Fruit fly (Drosophila melanogaster): ENCODE results near the gene Tie.

Gene Tie

DNA sequence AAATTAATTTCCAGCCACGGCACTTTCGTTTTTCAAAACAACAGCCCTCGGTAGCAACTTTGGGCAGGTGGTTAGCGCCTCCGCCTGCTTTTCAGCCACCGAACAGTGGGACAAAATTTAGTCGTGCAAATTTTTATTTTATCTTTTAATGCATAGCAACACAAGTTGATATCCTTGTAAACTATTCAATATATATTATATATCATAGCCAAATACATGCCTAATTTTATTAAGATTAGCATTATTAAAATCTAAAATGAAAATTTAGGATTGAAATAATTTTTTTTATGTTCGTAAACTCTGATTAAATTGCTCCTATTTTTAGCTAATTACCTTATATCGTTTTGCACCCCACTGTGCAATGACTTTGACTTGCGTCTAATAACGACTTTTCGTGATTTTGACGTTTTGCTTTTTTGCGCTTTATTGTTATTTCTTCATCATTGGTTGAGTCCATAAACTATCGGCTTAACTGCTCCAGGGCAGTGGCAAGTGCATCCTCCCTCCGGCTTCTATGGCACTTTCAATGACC is 23.0 kb downstream of the Tie start (continued):
- peak; percentile 12; the same call in 1 of the 2 replicates for TF ChIP-seq slbo (GFP tag; IDR thresholded peaks at IDR 0.05)
- no peak for TF ChIP-seq CG4404 (GFP tag; IDR thresholded peaks at IDR 0.05)
- TF ChIP-seq ssp (GFP tag; IDR thresholded peaks at IDR 0.05) = no peak
- no peak for TF ChIP-seq ttk (GFP tag; IDR thresholded peaks at IDR 0.05)
- TF ChIP-seq cad (GFP tag; optimal IDR thresholded peaks at IDR 0.05) = no peak
- TF ChIP-seq Camta (GFP tag; optimal IDR thresholded peaks at IDR 0.05) = no peak
- TF ChIP-seq CG10431 (GFP tag; optimal IDR thresholded peaks at IDR 0.05) = no peak
- no peak for TF ChIP-seq fd96Cb (tag; optimal IDR thresholded peaks at IDR 0.05)
- no peak for TF ChIP-seq CG15011 (GFP tag; optimal IDR thresholded peaks at IDR 0.05)
- TF ChIP-seq zf30C (GFP tag; optimal IDR thresholded peaks at IDR 0.05) = no peak
- no peak for TF ChIP-seq CG1233 (GFP tag; optimal IDR thresholded peaks at IDR 0.05)
- no peak for TF ChIP-seq CG8089 (GFP tag; optimal IDR thresholded peaks at IDR 0.05)
- TF ChIP-seq unc-4 (GFP tag; IDR thresholded peaks at IDR 0.05; ENCODE audit: partially characterized antibody) = no peak
- TF ChIP-seq CG18599 (GFP tag; optimal IDR thresholded peaks at IDR 0.05) = no peak
- TF ChIP-seq slp2 (GFP tag; optimal IDR thresholded peaks at IDR 0.05) = no peak
- TF ChIP-seq salm (tag; optimal IDR thresholded peaks at IDR 0.05) = no peak
- TF ChIP-seq Tbp (GFP tag; optimal IDR thresholded peaks at IDR 0.05) = no peak
- TF ChIP-seq stc (GFP tag; IDR thresholded peaks at IDR 0.05) = no peak
- TF ChIP-seq CG8944 (GFP tag; optimal IDR thresholded peaks at IDR 0.05) = no peak
- no peak for TF ChIP-seq CG15479 (GFP tag; optimal IDR thresholded peaks at IDR 0.05)
- no peak for TF ChIP-seq CG32532 (GFP tag; IDR thresholded peaks at IDR 0.05)
- TF ChIP-seq Side (GFP tag; optimal IDR thresholded peaks at IDR 0.05) = no peak
- TF ChIP-seq MTF-1 (GFP tag; optimal IDR thresholded peaks at IDR 0.05; ENCODE audit: borderline replicate concordance) = no peak
- TF ChIP-seq ATbp (GFP tag; optimal IDR thresholded peaks at IDR 0.05) = peak; percentile 27
- peak; percentile 59 for TF ChIP-seq gem (tag; optimal IDR thresholded peaks at IDR 0.05)
- TF ChIP-seq tup (GFP tag; optimal IDR thresholded peaks at IDR 0.05) = no peak
- TF ChIP-seq Sox102F (GFP tag; optimal IDR thresholded peaks at IDR 0.05) = peak; percentile 64
- peak; percentile 34 for TF ChIP-seq Oli (tag; optimal IDR thresholded peaks at IDR 0.05)
- peak; percentile 40 for TF ChIP-seq CoRest (tag; optimal IDR thresholded peaks at IDR 0.05)
- no peak for TF ChIP-seq Sin3A (optimal IDR thresholded peaks at IDR 0.05)
- no peak for TF ChIP-seq corto (GFP tag; optimal IDR thresholded peaks at IDR 0.05)
- TF ChIP-seq sug (tag; optimal IDR thresholded peaks at IDR 0.05) = no peak
- peak; percentile 12 for TF ChIP-seq CG8924 (tag; optimal IDR thresholded peaks at IDR 0.05)
- peak; percentile 39 for TF ChIP-seq nmo (GFP tag; optimal IDR thresholded peaks at IDR 0.05)
- no peak for TF ChIP-seq cg (GFP tag; optimal IDR thresholded peaks at IDR 0.05)
- no peak for TF ChIP-seq Neu2 (GFP tag; optimal IDR thresholded peaks at IDR 0.05; ENCODE audit: borderline replicate concordance)
- peak; percentile 5 for TF ChIP-seq CG10209 (GFP tag; optimal IDR thresholded peaks at IDR 0.05)
- no peak for TF ChIP-seq HmgZ (tag; optimal IDR thresholded peaks at IDR 0.05)
- TF ChIP-seq lilli (GFP tag; optimal IDR thresholded peaks at IDR 0.05) = no peak
- TF ChIP-seq CG13894 (tag; optimal IDR thresholded peaks at IDR 0.05) = no peak
- peak; percentile 56 for TF ChIP-seq sens (GFP tag)
- no peak for TF ChIP-seq CG34224 (GFP tag; IDR thresholded peaks at IDR 0.05; ENCODE audit: partially characterized antibody)
- no peak for TF ChIP-seq ERR (GFP tag; optimal IDR thresholded peaks at IDR 0.05)
- peak in 1 of 2 experiments; percentile 67 for TF ChIP-seq Hr51 (GFP tag; optimal IDR thresholded peaks at IDR 0.05)
- TF ChIP-seq CG7786 (GFP tag; optimal IDR thresholded peaks at IDR 0.05) = no peak
- TF ChIP-seq CG10274 (GFP tag; optimal IDR thresholded peaks at IDR 0.05) = no peak
- TF ChIP-seq CG6689 (GFP tag; IDR thresholded peaks at IDR 0.05) = no peak
- peak in 1 of 2 experiments; percentile 2 for TF ChIP-seq bsh (GFP tag; optimal IDR thresholded peaks at IDR 0.05)
- TF ChIP-seq CG11695 (GFP tag; IDR thresholded peaks at IDR 0.05) = 0 out of 3 replicates have a peak, but pooled peaks have one; percentile 11
- no peak for TF ChIP-seq CG3065 (GFP tag; optimal IDR thresholded peaks at IDR 0.05)

Measured in whole organism, embryonic.